Fruit fly (Drosophila melanogaster) whole organism, wandering third instar larva: ENCODE results near the gene Rbm13.
A peak's percentile ranks its signal among the peaks of the same experiment; 100 is the strongest.

Source experiments
- Abd-B ChIP-seq: fragments of >200 bp; optimal IDR thresholded peaks from 2 replicates; lab custom pipeline; 2017; ENCODE audit warnings: missing biosample characterization, missing genetic modification characterization
- CG32264 ChIP-seq: fragments of 200-800 bp; sonication (Bioruptor generic); optimal IDR thresholded peaks from 2 replicates; lab custom pipeline; 2016; ENCODE audit warnings: missing biosample characterization, missing genetic modification characterization
- CG9705 ChIP-seq: fragments of 200-800 bp; sonication (Bioruptor generic); optimal IDR thresholded peaks from 2 replicates; lab custom pipeline; 2018; ENCODE audit warnings: missing biosample characterization, mild to moderate bottlenecking, missing genetic modification characterization
- CrebA ChIP-seq: fragments of 200-800 bp; sonication (Bioruptor generic); optimal IDR thresholded peaks from 2 replicates; lab custom pipeline; 2016; ENCODE audit warnings: missing biosample characterization, mild to moderate bottlenecking, missing genetic modification characterization, borderline replicate concordance
- Dfd ChIP-seq: fragments of >200 bp; optimal IDR thresholded peaks from 2 replicates; lab custom pipeline; 2017; ENCODE audit warnings: missing biosample characterization, missing genetic modification characterization
- Dif ChIP-seq: fragments of 200-275, 200-300 bp; sonication (Bioruptor generic); optimal IDR thresholded peaks from 2 replicates; lab custom pipeline; 2018; ENCODE audit warnings: missing biosample characterization, missing genetic modification characterization; ENCODE audit not compliant: partially characterized antibody
- GATAd ChIP-seq: sonication (Bioruptor generic); optimal IDR thresholded peaks from 2 replicates; lab custom pipeline; 2016; ENCODE audit warnings: missing biosample characterization, missing genetic modification characterization
- HLH106 ChIP-seq: fragments of 200-800 bp; optimal IDR thresholded peaks from 3 replicates; lab custom pipeline; 2019; ENCODE audit warnings: missing biosample characterization, mild to moderate bottlenecking, missing genetic modification characterization, moderate library complexity
- Hnf4 ChIP-seq: fragments of 200-800 bp; sonication (Bioruptor generic); optimal IDR thresholded peaks from 2 replicates; lab custom pipeline; 2016; ENCODE audit warnings: missing biosample characterization, mild to moderate bottlenecking, missing genetic modification characterization
- Hr78 ChIP-seq: fragments of >200 bp; optimal IDR thresholded peaks from 2 replicates; lab custom pipeline; 2017; ENCODE audit warnings: missing biosample characterization, missing genetic modification characterization
- Hr83 ChIP-seq: fragments of 200-300 bp; sonication (Bioruptor generic); optimal IDR thresholded peaks from 2 replicates; lab custom pipeline; 2016; ENCODE audit warnings: missing biosample characterization, mild to moderate bottlenecking, missing genetic modification characterization, moderate library complexity; ENCODE audit not compliant: poor library complexity, severe bottlenecking
- Jra ChIP-seq: sonication (Bioruptor generic); optimal IDR thresholded peaks from 2 replicates; lab custom pipeline; 2016; ENCODE audit warnings: missing biosample characterization, missing genetic modification characterization
- Mio ChIP-seq: sonication (Bioruptor generic); optimal IDR thresholded peaks from 2 replicates; lab custom pipeline; 2016; ENCODE audit warnings: missing biosample characterization, missing genetic modification characterization
- Myc ChIP-seq: fragments of >200 bp; optimal IDR thresholded peaks from 2 replicates; lab custom pipeline; 2017
- N ChIP-seq: fragments of >200 bp; optimal IDR thresholded peaks from 2 replicates; lab custom pipeline; 2018; ENCODE audit warnings: missing biosample characterization, missing external identifiers, missing genetic modification characterization
- OdsH ChIP-seq: fragments of 200-800 bp; sonication (Bioruptor generic); optimal IDR thresholded peaks from 2 replicates; lab custom pipeline; 2016; ENCODE audit warnings: missing biosample characterization, mild to moderate bottlenecking, missing genetic modification characterization
- Rel ChIP-seq, 2 experiments: fragments of 200-800 bp; sonication (Bioruptor generic) in 1 of 2; optimal IDR thresholded peaks; 2 replicates in 1 of 2; 3 replicates in 1 of 2; lab custom pipeline; 2016 to 2019; ENCODE audit warnings: mild to moderate bottlenecking in 2 of 2, missing biosample characterization in 2 of 2, missing genetic modification characterization in 2 of 2, moderate library complexity in 1 of 2
- Sp1 ChIP-seq: fragments of 200-800 bp; sonication (Bioruptor generic); optimal IDR thresholded peaks from 3 replicates; lab custom pipeline; 2019; ENCODE audit warnings: missing biosample characterization, mild to moderate bottlenecking, missing genetic modification characterization, moderate library complexity
- Vsx2 ChIP-seq: fragments of 200-300, 225-300 bp; sonication (Bioruptor generic); optimal IDR thresholded peaks from 2 replicates; lab custom pipeline; 2018; ENCODE audit warnings: missing biosample characterization, missing genetic modification characterization; ENCODE audit not compliant: partially characterized antibody
- br ChIP-seq: fragments of 200-800 bp; sonication (Bioruptor generic); optimal IDR thresholded peaks from 2 replicates; lab custom pipeline; 2016; ENCODE audit warnings: missing biosample characterization, missing genetic modification characterization
- brk ChIP-seq: fragments of 200-800 bp; sonication (Bioruptor generic); optimal IDR thresholded peaks from 2 replicates; lab custom pipeline; 2016; ENCODE audit warnings: missing biosample characterization, mild to moderate bottlenecking, missing genetic modification characterization
- dl ChIP-seq, 2 experiments: fragments of 175-275, 200-275 bp in 1 of 2; fragments of 200-275 bp in 1 of 2; sonication (Bioruptor generic); optimal IDR thresholded peaks; lab custom pipeline; 2018; ENCODE audit warnings: mild to moderate bottlenecking in 2 of 2, missing biosample characterization in 2 of 2, missing genetic modification characterization in 2 of 2, moderate library complexity in 2 of 2; ENCODE audit not compliant: partially characterized antibody in 2 of 2, insufficient read depth in 1 of 2
- dmrt93B ChIP-seq: fragments of 200-800 bp; sonication (Bioruptor generic); optimal IDR thresholded peaks from 2 replicates; lab custom pipeline; 2018; ENCODE audit warnings: missing biosample characterization, mild to moderate bottlenecking, missing genetic modification characterization
- dsf ChIP-seq: sonication (Bioruptor generic); optimal IDR thresholded peaks from 2 replicates; lab custom pipeline; 2016; ENCODE audit warnings: missing biosample characterization, missing genetic modification characterization, borderline replicate concordance
- ey ChIP-seq: fragments of 200-800 bp; sonication (Bioruptor generic); optimal IDR thresholded peaks from 2 replicates; lab custom pipeline; 2016; ENCODE audit warnings: missing biosample characterization, missing genetic modification characterization
- foxo ChIP-seq, 2 experiments: fragments of 200-800 bp; sonication (Bioruptor generic); optimal IDR thresholded peaks; 2 replicates in 1 of 2; 3 replicates in 1 of 2; lab custom pipeline; 2016 to 2017; ENCODE audit warnings: missing biosample characterization in 2 of 2, missing genetic modification characterization in 2 of 2
- fru ChIP-seq: fragments of 200-800 bp; sonication (Bioruptor generic); optimal IDR thresholded peaks from 3 replicates; lab custom pipeline; 2016; ENCODE audit warnings: missing biosample characterization, mild to moderate bottlenecking, missing genetic modification characterization
- h ChIP-seq: fragments of 200-800 bp; sonication (Bioruptor generic); optimal IDR thresholded peaks from 3 replicates; lab custom pipeline; 2016; ENCODE audit warnings: missing biosample characterization, mild to moderate bottlenecking, missing genetic modification characterization
- jim ChIP-seq: fragments of 175-275, 200-325 bp; sonication (Bioruptor generic); optimal IDR thresholded peaks from 2 replicates; lab custom pipeline; 2016; ENCODE audit warnings: missing biosample characterization, mild to moderate bottlenecking, missing genetic modification characterization
- lola ChIP-seq: fragments of >200 bp; optimal IDR thresholded peaks from 2 replicates; lab custom pipeline; 2017; ENCODE audit warnings: missing biosample characterization, missing genetic modification characterization
- pan ChIP-seq: fragments of >200 bp; optimal IDR thresholded peaks from 2 replicates; lab custom pipeline; 2017
- psq ChIP-seq: fragments of 200-800 bp; sonication (Bioruptor generic); optimal IDR thresholded peaks from 3 replicates; lab custom pipeline; 2017; ENCODE audit warnings: missing biosample characterization, mild to moderate bottlenecking, missing genetic modification characterization, moderate library complexity
- rgr ChIP-seq: fragments of 200-800 bp; sonication (Bioruptor generic); optimal IDR thresholded peaks from 3 replicates; lab custom pipeline; 2016; ENCODE audit warnings: missing biosample characterization, mild to moderate bottlenecking, missing genetic modification characterization
- sage ChIP-seq: fragments of 200-800 bp; sonication (Bioruptor generic); optimal IDR thresholded peaks from 2 replicates; lab custom pipeline; 2016; ENCODE audit warnings: missing biosample characterization, mild to moderate bottlenecking, missing genetic modification characterization
- sv ChIP-seq: fragments of 200-800 bp; sonication (Bioruptor generic); optimal IDR thresholded peaks from 3 replicates; lab custom pipeline; 2016; ENCODE audit warnings: missing biosample characterization, missing genetic modification characterization
- tai ChIP-seq: sonication (Bioruptor generic); optimal IDR thresholded peaks from 2 replicates; lab custom pipeline; 2016; ENCODE audit warnings: missing biosample characterization, missing genetic modification characterization
- usp ChIP-seq: fragments of >200 bp; optimal IDR thresholded peaks from 2 replicates; lab custom pipeline; 2017; ENCODE audit warnings: missing biosample characterization, missing genetic modification characterization
- woc ChIP-seq: sonication (Bioruptor generic); optimal IDR thresholded peaks from 2 replicates; lab custom pipeline; 2016; ENCODE audit warnings: missing biosample characterization, mild to moderate bottlenecking, missing genetic modification characterization

Rbm13 gene

dm6 chrX:8878967-8879554 lies 22.4 kb upstream of the Rbm13 start:
- TF ChIP-seq HLH106 = peak; percentile 45
- TF ChIP-seq jim (GFP tag; lab: Kevin White, UChicago) = no peak
- no peak for TF ChIP-seq GATAd (GFP tag; lab: Kevin White, UChicago)
- no peak for TF ChIP-seq lola (GFP tag; lab: Kevin White, UChicago)
- TF ChIP-seq Hnf4 = no peak
- no peak for TF ChIP-seq dsf (GFP tag; lab: Kevin White, UChicago)
- TF ChIP-seq fru = no peak
- TF ChIP-seq brk (GFP tag; lab: Kevin White, UChicago) = no peak
- peak; percentile 63 for TF ChIP-seq rgr (GFP tag; lab: Kevin White, UChicago)
- no peak for TF ChIP-seq CG32264 (GFP tag; lab: Kevin White, UChicago)
- no peak for TF ChIP-seq sage
- TF ChIP-seq Dfd = no peak
- no peak for TF ChIP-seq Hr78 (GFP tag; lab: Kevin White, UChicago)
- TF ChIP-seq h (GFP tag; lab: Kevin White, UChicago) = peak; percentile 29
- peak; percentile 7 for TF ChIP-seq sv (GFP tag; lab: Kevin White, UChicago)
- TF ChIP-seq N = no peak
- no peak for TF ChIP-seq br (GFP tag; lab: Kevin White, UChicago)
- TF ChIP-seq psq = peak; percentile 37
- TF ChIP-seq Sp1 (GFP tag; lab: Kevin White, UChicago) = peak; percentile 12
- no peak for TF ChIP-seq woc (GFP tag; lab: Kevin White, UChicago)
- TF ChIP-seq Hr83 (GFP tag; lab: Kevin White, UChicago) = no peak
- no peak for TF ChIP-seq dl (GFP tag; optimal IDR thresholded peaks at IDR 0.05; lab: Kevin White, UChicago; ENCODE audit: insufficient read depth in 1 of 2, partially characterized antibody in 2 of 2)
- peak; percentile 12 for TF ChIP-seq ey
- no peak for TF ChIP-seq CG9705 (GFP tag; lab: Kevin White, UChicago)
- TF ChIP-seq dmrt93B (GFP tag; lab: Kevin White, UChicago) = no peak
- TF ChIP-seq Rel (GFP tag; optimal IDR thresholded peaks at IDR 0.05; lab: Kevin White, UChicago) = no peak
- no peak for TF ChIP-seq Rel (tag; optimal IDR thresholded peaks at IDR 0.05; lab: Kevin White, UChicago)
- TF ChIP-seq Mio (GFP tag; lab: Kevin White, UChicago) = no peak
- no peak for TF ChIP-seq pan (lab: Kevin White, UChicago)
- no peak for TF ChIP-seq Abd-B
- TF ChIP-seq CrebA (GFP tag; lab: Kevin White, UChicago) = no peak
- TF ChIP-seq OdsH (GFP tag; lab: Kevin White, UChicago) = peak; percentile 10
- TF ChIP-seq usp = no peak
- TF ChIP-seq Dif = no peak
- peak in 1 of 2 experiments; percentile 54 for TF ChIP-seq foxo (GFP tag; optimal IDR thresholded peaks at IDR 0.05; lab: Kevin White, UChicago)
- TF ChIP-seq Myc = no peak
- no peak for TF ChIP-seq Vsx2 (GFP tag; lab: Kevin White, UChicago)
- TF ChIP-seq tai = no peak
- no peak for TF ChIP-seq Jra (GFP tag; lab: Kevin White, UChicago)

- TF ChIP-seq Abd-B = no peak
- TF ChIP-seq Vsx2 (GFP tag; lab: Kevin White, UChicago) = no peak
- TF ChIP-seq Myc = no peak
- no peak for TF ChIP-seq brk (GFP tag; lab: Kevin White, UChicago)
- no peak for TF ChIP-seq Dif
- no peak for TF ChIP-seq tai
- TF ChIP-seq br (GFP tag; lab: Kevin White, UChicago) = no peak
- no peak for TF ChIP-seq woc (GFP tag; lab: Kevin White, UChicago)
- no peak for TF ChIP-seq rgr (GFP tag; lab: Kevin White, UChicago)
- no peak for TF ChIP-seq OdsH (GFP tag; lab: Kevin White, UChicago)
- TF ChIP-seq foxo (GFP tag; optimal IDR thresholded peaks at IDR 0.05; lab: Kevin White, UChicago) = no peak
- no peak for TF ChIP-seq Hr78 (GFP tag; lab: Kevin White, UChicago)
- no peak for TF ChIP-seq HLH106
- TF ChIP-seq Mio (GFP tag; lab: Kevin White, UChicago) = no peak
- TF ChIP-seq CG9705 (GFP tag; lab: Kevin White, UChicago) = no peak
Measured at dm6 chrX:8881729-8882128, 19.8 kb upstream of the Rbm13 start.
